Worm (Caenorhabditis elegans): Measurements from ENCODE around the gene otub-1.

DNA sequence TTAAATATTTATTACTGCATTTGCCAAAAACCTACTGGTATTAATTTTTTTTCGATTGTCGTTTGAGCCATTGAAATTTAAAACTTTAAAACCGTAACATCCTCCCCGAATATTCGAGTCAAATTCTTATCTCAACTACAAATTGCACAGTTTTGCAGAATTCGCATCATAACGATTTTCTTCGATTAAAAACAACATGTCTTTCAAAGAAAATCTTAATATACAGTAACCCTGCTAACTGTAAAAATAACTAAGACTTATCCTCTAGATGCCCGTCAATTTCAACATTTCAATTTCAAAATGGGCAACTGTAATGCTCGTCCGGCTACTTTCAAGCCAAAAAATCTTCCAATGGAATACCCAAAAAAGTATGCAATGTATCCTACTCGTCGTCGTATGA is 45.4 kb upstream of the otub-1 start, which contains the start of gene F14H8.5:
- TF ChIP-seq pros-1 (tag; optimal IDR thresholded peaks at IDR 0.05) (no peak), nfya-1 (tag; optimal IDR thresholded peaks at IDR 0.05) (no peak), fkh-10 (GFP tag; optimal IDR thresholded peaks at IDR 0.05) (no peak), pqm-1 (tag; optimal IDR thresholded peaks at IDR 0.05) (no peak), sox-4 (tag; optimal IDR thresholded peaks at IDR 0.05) (no peak)
